Worm (Caenorhabditis elegans): ENCODE measurements around the gene crt-1.

DNA sequence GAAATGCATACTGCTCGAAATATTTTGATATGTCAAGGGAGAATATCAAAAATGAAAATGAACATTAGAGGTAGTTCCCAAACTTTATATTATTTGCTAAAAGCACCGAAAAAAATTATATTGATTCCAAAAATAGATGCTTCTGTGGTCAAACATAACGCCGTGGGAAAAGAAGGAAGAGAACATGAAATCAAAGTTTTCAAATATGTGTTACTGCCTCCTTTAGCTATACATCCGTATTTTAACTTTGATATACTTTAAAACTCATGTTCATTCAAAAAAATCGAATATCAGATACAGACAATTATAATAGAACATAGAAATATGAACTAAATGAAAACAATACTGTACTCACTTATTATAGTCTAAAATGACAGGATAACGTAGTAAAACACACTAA lies 3.1 kb upstream of the crt-1 start, which contains the start of gene Y38A10A.11:
- no peak for TF ChIP-seq aly-2 (tag; optimal IDR thresholded peaks at IDR 0.05)
- no peak for TF ChIP-seq nhr-10 (tag; optimal IDR thresholded peaks at IDR 0.05)
- no peak for TF ChIP-seq mdl-1 (tag; optimal IDR thresholded peaks at IDR 0.05)
- TF ChIP-seq nhr-11 (tag; optimal IDR thresholded peaks at IDR 0.05), result no peak
- no peak for TF ChIP-seq lin-13 (GFP tag; optimal IDR thresholded peaks at IDR 0.05)
- no peak for TF ChIP-seq unc-62 (GFP tag; optimal IDR thresholded peaks at IDR 0.05)
- TF ChIP-seq fos-1 (tag; optimal IDR thresholded peaks at IDR 0.05), result no peak
- TF ChIP-seq lsy-2 (tag; optimal IDR thresholded peaks at IDR 0.05), result no peak
- TF ChIP-seq nhr-77 (tag; optimal IDR thresholded peaks at IDR 0.05), result no peak
- no peak for TF ChIP-seq lin-11 (tag; optimal IDR thresholded peaks at IDR 0.05)

All from whole organism, L2 larva.